Fruit fly (Drosophila melanogaster) whole organism, embryonic: ENCODE data around the gene CCAP.

Experiments
- Atf-2 ChIP-seq: fragments of 200-800 bp; sonication (Bioruptor generic); optimal IDR thresholded peaks from 2 replicates; lab custom pipeline; 2016; ENCODE audit warnings: missing biosample characterization, missing genetic modification characterization
- B-H2 ChIP-seq: fragments of 200-800 bp; sonication (Bioruptor generic); optimal IDR thresholded peaks from 2 replicates; lab custom pipeline; 2018; ENCODE audit warnings: missing biosample characterization, mild to moderate bottlenecking, missing genetic modification characterization
- Blimp-1 ChIP-seq: fragments of 200-800 bp; sonication (Bioruptor generic); optimal IDR thresholded peaks from 3 replicates; lab custom pipeline; 2018; ENCODE audit warnings: missing biosample characterization, missing genetic modification characterization, mild to moderate bottlenecking, moderate library complexity, missing genetic modification reagents
- BtbVII ChIP-seq: fragments of 200-800 bp; sonication (Bioruptor generic); optimal IDR thresholded peaks from 3 replicates; lab custom pipeline; 2017; ENCODE audit warnings: missing biosample characterization, mild to moderate bottlenecking, missing genetic modification characterization
- CG10147 ChIP-seq: fragments of 200-800 bp; sonication (Bioruptor generic); optimal IDR thresholded peaks from 2 replicates; lab custom pipeline; 2019; ENCODE audit warnings: missing biosample characterization, mild to moderate bottlenecking, missing genetic modification characterization, moderate library complexity
- CG1024 ChIP-seq: fragments of 200-800 bp; sonication (Bioruptor generic); IDR thresholded peaks from 2 replicates; pipeline ENCODE4 v1.3.6; 2022; ENCODE audit warnings: missing biosample characterization, missing genetic modification characterization
- CG12155 ChIP-seq: fragments of 200-800 bp; sonication (Bioruptor generic); optimal IDR thresholded peaks from 3 replicates; lab custom pipeline; 2016; ENCODE audit warnings: missing biosample characterization, missing genetic modification characterization
- CG12391 ChIP-seq: fragments of 200-800 bp; sonication (Bioruptor generic); optimal IDR thresholded peaks from 3 replicates; lab custom pipeline; 2018; ENCODE audit warnings: missing biosample characterization, mild to moderate bottlenecking, missing genetic modification characterization, moderate library complexity
- CG14014 ChIP-seq: fragments of 200-800 bp; sonication (Bioruptor generic); IDR thresholded peaks from 2 replicates; pipeline ENCODE4 v1.3.6; 2022; ENCODE audit warnings: missing biosample characterization, missing genetic modification characterization
- CG17912 ChIP-seq: fragments of 200-800 bp; sonication (Bioruptor generic); optimal IDR thresholded peaks from 2 replicates; lab custom pipeline; 2018; ENCODE audit warnings: missing biosample characterization, mild to moderate bottlenecking, missing genetic modification characterization
- CG18262 ChIP-seq: fragments of 200-800 bp; optimal IDR thresholded peaks from 3 replicates; lab custom pipeline; 2019; ENCODE audit warnings: missing biosample characterization, mild to moderate bottlenecking, missing genetic modification characterization, moderate library complexity
- CG32772 ChIP-seq: fragments of 200-800 bp; sonication (Bioruptor generic); IDR thresholded peaks from 2 replicates; pipeline ENCODE4 v1.3.6; 2022; ENCODE audit warnings: missing biosample characterization, missing genetic modification characterization
- CG3726 ChIP-seq: fragments of 200-800 bp; sonication (Bioruptor generic); IDR thresholded peaks from 3 replicates; pipeline ENCODE4, ENCODE4 v1.3.6; 2022; ENCODE audit warnings: missing biosample characterization, missing genetic modification characterization
- CG3995 ChIP-seq: fragments of 200-800 bp; sonication (Bioruptor generic); optimal IDR thresholded peaks from 3 replicates; lab custom pipeline; 2016; ENCODE audit warnings: missing biosample characterization, missing genetic modification characterization
- CG6813 ChIP-seq: fragments of 200-800 bp; sonication (Bioruptor generic); optimal IDR thresholded peaks from 2 replicates; lab custom pipeline; 2017; ENCODE audit warnings: missing biosample characterization, missing genetic modification characterization, mild to moderate bottlenecking, moderate library complexity, missing genetic modification reagents
- CG8089 ChIP-seq: fragments of 200-800 bp; sonication (Bioruptor generic); optimal IDR thresholded peaks from 3 replicates; lab custom pipeline; 2016; ENCODE audit warnings: missing biosample characterization, missing genetic modification characterization
- CG8924 ChIP-seq: fragments of 200-800 bp; optimal IDR thresholded peaks from 3 replicates; lab custom pipeline; 2019; ENCODE audit warnings: missing biosample characterization, mild to moderate bottlenecking, missing genetic modification characterization, moderate library complexity
- CG9932 ChIP-seq: fragments of 200-800 bp; sonication (Bioruptor generic); IDR thresholded peaks from 2 replicates; pipeline ENCODE4 v1.3.6; 2022; ENCODE audit warnings: missing biosample characterization, missing genetic modification characterization
- Dbx ChIP-seq: fragments of 200-800 bp; sonication (Bioruptor generic); IDR thresholded peaks from 3 replicates; pipeline ENCODE4 v1.3.6; 2022; ENCODE audit warnings: missing biosample characterization, missing genetic modification characterization
- Doc3 ChIP-seq: fragments of 200-800 bp; sonication (Bioruptor generic); IDR thresholded peaks from 3 replicates; pipeline ENCODE4 v1.3.6; 2022; ENCODE audit warnings: missing biosample characterization, missing genetic modification characterization; ENCODE audit not compliant: partially characterized antibody
- MBD-R2 ChIP-seq: fragments of 200-800 bp; sonication (Bioruptor generic); IDR thresholded peaks from 2 replicates; pipeline ENCODE4 v1.3.6; 2022; ENCODE audit warnings: missing biosample characterization, missing genetic modification characterization
- Meics ChIP-seq: fragments of 200-800 bp; sonication (Bioruptor generic); optimal IDR thresholded peaks from 2 replicates; lab custom pipeline; 2017; ENCODE audit warnings: missing biosample characterization, mild to moderate bottlenecking, missing genetic modification characterization
- Neu2 ChIP-seq: fragments of 200-800 bp; sonication (Bioruptor generic); optimal IDR thresholded peaks from 3 replicates; lab custom pipeline; 2016; ENCODE audit warnings: missing biosample characterization, missing genetic modification characterization, borderline replicate concordance
- Nf-YB ChIP-seq: fragments of 200-800 bp; sonication (Bioruptor generic); optimal IDR thresholded peaks from 3 replicates; lab custom pipeline; 2019; ENCODE audit warnings: missing biosample characterization, mild to moderate bottlenecking, missing genetic modification characterization, moderate library complexity
- Nf-YC ChIP-seq: fragments of 200-800 bp; optimal IDR thresholded peaks from 3 replicates; lab custom pipeline; 2019; ENCODE audit warnings: missing biosample characterization, mild to moderate bottlenecking, missing genetic modification characterization, moderate library complexity
- Opbp ChIP-seq: fragments of 200-800 bp; sonication (Bioruptor generic); IDR thresholded peaks from 3 replicates; pipeline ENCODE4 v1.3.6; 2022; ENCODE audit warnings: missing biosample characterization, missing genetic modification characterization; ENCODE audit not compliant: partially characterized antibody
- Rx ChIP-seq: fragments of 200-800 bp; sonication (Bioruptor generic); IDR thresholded peaks from 2 replicates; pipeline ENCODE4 v1.3.6; 2022; ENCODE audit warnings: missing biosample characterization, missing genetic modification characterization
- Scr ChIP-seq: fragments of 200-800 bp; sonication (Bioruptor generic); IDR thresholded peaks from 2 replicates; pipeline ENCODE4 v1.3.6; 2022; ENCODE audit warnings: missing biosample characterization, missing genetic modification characterization; ENCODE audit not compliant: partially characterized antibody
- Xrp1 ChIP-seq: fragments of 200-800 bp; sonication (Bioruptor generic); IDR thresholded peaks from 2 replicates; pipeline ENCODE4 v1.3.6; 2022; ENCODE audit warnings: missing biosample characterization, missing genetic modification characterization
- ab ChIP-seq: fragments of 200-800 bp; sonication (Bioruptor generic); optimal IDR thresholded peaks from 2 replicates; lab custom pipeline; 2016; ENCODE audit warnings: missing biosample characterization, missing genetic modification characterization
- ac ChIP-seq: fragments of 200-800 bp; sonication (Bioruptor generic); optimal IDR thresholded peaks from 3 replicates; lab custom pipeline; 2017; ENCODE audit warnings: missing biosample characterization, mild to moderate bottlenecking, missing genetic modification characterization
- al ChIP-seq: fragments of 200-800 bp; sonication (Bioruptor generic); IDR thresholded peaks from 2 replicates; pipeline ENCODE4 v1.3.6; 2022; ENCODE audit warnings: missing biosample characterization, missing genetic modification characterization
- amos ChIP-seq: fragments of 200-800 bp; sonication (Bioruptor generic); IDR thresholded peaks from 2 replicates; pipeline ENCODE4 v1.3.6; 2022; ENCODE audit warnings: missing biosample characterization, missing genetic modification characterization; ENCODE audit not compliant: partially characterized antibody
- bbx ChIP-seq: fragments of 200-800 bp; sonication (Bioruptor generic); IDR thresholded peaks from 2 replicates; pipeline ENCODE4 v1.3.6; 2022; ENCODE audit warnings: missing biosample characterization, missing genetic modification characterization; ENCODE audit not compliant: partially characterized antibody
- cato ChIP-seq: fragments of 200-800 bp; sonication (Bioruptor generic); optimal IDR thresholded peaks from 2 replicates; lab custom pipeline; 2016; ENCODE audit warnings: missing biosample characterization, missing genetic modification characterization, borderline replicate concordance
- corto ChIP-seq: fragments of 200-800 bp; sonication (Bioruptor generic); optimal IDR thresholded peaks from 2 replicates; lab custom pipeline; 2016; ENCODE audit warnings: missing biosample characterization, mild to moderate bottlenecking, missing genetic modification characterization, moderate library complexity
- dan ChIP-seq: fragments of 200-800 bp; sonication (Bioruptor generic); IDR thresholded peaks from 2 replicates; pipeline ENCODE4 v1.3.6; 2022; ENCODE audit warnings: missing biosample characterization, missing genetic modification characterization
- dm ChIP-seq: fragments of 200-800 bp; sonication (Bioruptor generic); optimal IDR thresholded peaks from 3 replicates; lab custom pipeline; 2016; ENCODE audit warnings: missing biosample characterization, missing genetic modification characterization
- ems ChIP-seq: fragments of 200-800 bp; sonication (Bioruptor generic); optimal IDR thresholded peaks from 3 replicates; lab custom pipeline; 2016; ENCODE audit warnings: missing biosample characterization, missing genetic modification characterization
- eve ChIP-seq, 2 experiments: fragments of >200 bp; optimal IDR thresholded peaks; 2 replicates each; lab custom pipeline; 2017; ENCODE audit warnings: missing biosample characterization in 2 of 2, missing genetic modification characterization in 2 of 2
- eyg ChIP-seq: fragments of 200-800 bp; sonication (Bioruptor generic); optimal IDR thresholded peaks from 3 replicates; lab custom pipeline; 2016; ENCODE audit warnings: missing biosample characterization, missing genetic modification characterization
- ftz-f1 ChIP-seq: fragments of 200-800 bp; sonication (Bioruptor generic); optimal IDR thresholded peaks from 2 replicates; lab custom pipeline; 2016; ENCODE audit warnings: missing biosample characterization, missing genetic modification characterization
- hbn ChIP-seq: fragments of 200-800 bp; sonication (Bioruptor generic); IDR thresholded peaks from 2 replicates; pipeline ENCODE4 v1.3.6; 2022; ENCODE audit warnings: missing biosample characterization, missing genetic modification characterization; ENCODE audit not compliant: partially characterized antibody
- insv ChIP-seq, 2 experiments: fragments of 200-800 bp; sonication (Bioruptor generic); optimal IDR thresholded peaks; 3 replicates each; lab custom pipeline; 2016 to 2018; ENCODE audit warnings: missing biosample characterization in 2 of 2, missing genetic modification characterization in 2 of 2
- oc ChIP-seq: fragments of 200-800 bp; sonication (Bioruptor generic); optimal IDR thresholded peaks from 2 replicates; lab custom pipeline; 2018; ENCODE audit warnings: missing biosample characterization, mild to moderate bottlenecking, missing genetic modification characterization, moderate library complexity
- sens ChIP-seq: fragments of 200-800 bp; sonication (Bioruptor generic); peaks from one replicate; lab custom pipeline; 2016; ENCODE audit warnings: missing biosample characterization, missing genetic modification characterization
- sug ChIP-seq: fragments of 200-800 bp; optimal IDR thresholded peaks from 2 replicates; lab custom pipeline; 2019; ENCODE audit warnings: missing biosample characterization, mild to moderate bottlenecking, missing genetic modification characterization, moderate library complexity
- tup ChIP-seq: fragments of 200-800 bp; sonication (Bioruptor generic); optimal IDR thresholded peaks from 2 replicates; lab custom pipeline; 2016; ENCODE audit warnings: missing biosample characterization, mild to moderate bottlenecking, missing genetic modification characterization, moderate library complexity
- unpg ChIP-seq: fragments of 200-800 bp; sonication (Bioruptor generic); optimal IDR thresholded peaks from 3 replicates; lab custom pipeline; 2018; ENCODE audit warnings: missing biosample characterization, mild to moderate bottlenecking, missing genetic modification characterization, moderate library complexity
- zfh2 ChIP-seq: fragments of 200-800 bp; sonication (Bioruptor generic); optimal IDR thresholded peaks from 2 replicates; lab custom pipeline; 2016; ENCODE audit warnings: missing biosample characterization, missing genetic modification characterization

CCAP gene

dm6 chr3R:22686336-22686874, 15.5 kb downstream of the CCAP start, which contains the start of the genes Gclm and CG17625 (continued):
- peak; percentile 48 for TF ChIP-seq CG18262 (tag; lab: Kevin White, UChicago)
- peak; percentile 76 for TF ChIP-seq Scr (GFP tag; lab: Robert Waterston, UW)
- TF ChIP-seq CG10147 (GFP tag; lab: Kevin White, UChicago): peak; percentile 27
- peak; percentile 38 for TF ChIP-seq Blimp-1 (GFP tag; lab: Kevin White, UChicago)
- peak; percentile 84 for TF ChIP-seq amos (GFP tag; lab: Robert Waterston, UW)
- TF ChIP-seq cato: no peak
- TF ChIP-seq insv (GFP tag; optimal IDR thresholded peaks at IDR 0.05; lab: Kevin White, UChicago): no peak
- TF ChIP-seq CG3726 (GFP tag; lab: Robert Waterston, UW): no peak
- peak; percentile 39 for TF ChIP-seq BtbVII (GFP tag; lab: Kevin White, UChicago)
- peak; percentile 92 for TF ChIP-seq sens
- TF ChIP-seq CG3995: peak; percentile 50
- peak; percentile 86 for TF ChIP-seq Opbp (GFP tag; lab: Robert Waterston, UW)
- TF ChIP-seq unpg (GFP tag; lab: Kevin White, UChicago): peak; percentile 42
- peak; percentile 65; the same call in 1 of the 2 replicates for TF ChIP-seq Xrp1 (GFP tag; lab: Robert Waterston, UW)
- no peak for TF ChIP-seq eyg (GFP tag; lab: Kevin White, UChicago)
- no peak for TF ChIP-seq Atf-2 (GFP tag; lab: Kevin White, UChicago)
- peak; percentile 73 for TF ChIP-seq dm (GFP tag; lab: Kevin White, UChicago)
- peak; percentile 43 for TF ChIP-seq CG6813 (GFP tag; lab: Kevin White, UChicago)
- no peak for TF ChIP-seq eve (GFP tag; optimal IDR thresholded peaks at IDR 0.05; lab: Kevin White, UChicago)
- peak; percentile 58 for TF ChIP-seq Meics (GFP tag; lab: Kevin White, UChicago)
- peak; percentile 67 for TF ChIP-seq CG8924 (tag; lab: Kevin White, UChicago)
- TF ChIP-seq Neu2 (GFP tag; lab: Kevin White, UChicago): no peak
- peak; percentile 29 for TF ChIP-seq CG12155 (GFP tag; lab: Kevin White, UChicago)
- peak; percentile 76 for TF ChIP-seq sug (tag; lab: Kevin White, UChicago)
- TF ChIP-seq Nf-YB (GFP tag; lab: Kevin White, UChicago): peak; percentile 23
- peak; percentile 63 for TF ChIP-seq CG14014 (GFP tag; lab: Robert Waterston, UW)
- peak; percentile 60 for TF ChIP-seq Nf-YC (tag; lab: Kevin White, UChicago)
- TF ChIP-seq bbx (GFP tag; lab: Robert Waterston, UW): peak; percentile 84
- TF ChIP-seq zfh2 (GFP tag; lab: Kevin White, UChicago): peak; percentile 49
- peak; percentile 85 for TF ChIP-seq Dbx (GFP tag; lab: Robert Waterston, UW)
- TF ChIP-seq hbn (GFP tag; lab: Robert Waterston, UW): peak; percentile 61
- no peak for TF ChIP-seq ac
- TF ChIP-seq CG1024: peak; percentile 35; the same call in 1 of the 2 replicates
- TF ChIP-seq CG32772 (GFP tag; lab: Robert Waterston, UW): no peak
- peak; percentile 14 for TF ChIP-seq ems (GFP tag; lab: Kevin White, UChicago)
- TF ChIP-seq CG17912 (GFP tag; lab: Kevin White, UChicago): no peak
- TF ChIP-seq MBD-R2 (GFP tag; lab: Robert Waterston, UW): peak; percentile 77
- TF ChIP-seq Doc3 (GFP tag; lab: Robert Waterston, UW): peak; percentile 41; the same call in 1 of the 3 replicates
- TF ChIP-seq CG8089: no peak
- peak; percentile 29 for TF ChIP-seq ftz-f1 (GFP tag; lab: Kevin White, UChicago)
- TF ChIP-seq CG9932 (GFP tag; lab: Robert Waterston, UW): peak; percentile 85
- no peak for TF ChIP-seq tup (GFP tag; lab: Kevin White, UChicago)
- TF ChIP-seq oc: peak; percentile 3
- no peak for TF ChIP-seq ab
- TF ChIP-seq B-H2 (GFP tag; lab: Kevin White, UChicago): peak; percentile 50
- TF ChIP-seq al: peak; percentile 50
- TF ChIP-seq corto: no peak
- peak; percentile 78 for TF ChIP-seq CG12391 (tag; lab: Kevin White, UChicago)
- no peak for TF ChIP-seq Rx (GFP tag; lab: Robert Waterston, UW)
- no peak for TF ChIP-seq dan (GFP tag; lab: Robert Waterston, UW)
